Worm (Caenorhabditis elegans): Measurements from ENCODE around the gene cyp-35B3.

Gene cyp-35B3

ce11 chrV:3984178-3984577 is 39.0 kb downstream of the cyp-35B3 start, which contains the start of gene nlp-29:
Gene nlp-29, plus strand, starts transcription at chrV:3984425.
- TF ChIP-seq nhr-120 (GFP tag; IDR thresholded peaks at IDR 0.05) = no peak

- TF ChIP-seq atf-7 (tag; optimal IDR thresholded peaks at IDR 0.05) (no peak), die-1 (tag; optimal IDR thresholded peaks at IDR 0.05) (no peak), ztf-22 (GFP tag; optimal IDR thresholded peaks at IDR 0.05) (no peak), ceh-27 (GFP tag; optimal IDR thresholded peaks at IDR 0.05) (no peak)
Measured at ce11 chrV:3985104-3985503, 40.0 kb downstream of the cyp-35B3 start.

- TF ChIP-seq ama-1 (optimal IDR thresholded peaks at IDR 0.05) = peak; percentile 39
- TF ChIP-seq ama-1 (GFP tag; optimal IDR thresholded peaks at IDR 0.05) = no peak
- no peak for TF ChIP-seq attf-3 (GFP tag; conservative IDR thresholded peaks at IDR 0.05)
Measured at ce11 chrV:3987616-3988015, 42.5 kb downstream of the cyp-35B3 start, which contains the start of gene nlp-28. Gene nlp-28, plus strand, starts transcription at chrV:3987900.

- TF ChIP-seq nhr-90 (tag; optimal IDR thresholded peaks at IDR 0.05) (no peak), F55B11.4 (tag; optimal IDR thresholded peaks at IDR 0.05; ENCODE audit: borderline replicate concordance, insufficient read depth) (no peak), ZK185.1 (tag; optimal IDR thresholded peaks at IDR 0.05; ENCODE audit: poor library complexity, severe bottlenecking) (no peak), zfh-2 (GFP tag; conservative IDR thresholded peaks at IDR 0.05) (no peak), fkh-3 (tag; optimal IDR thresholded peaks at IDR 0.05) (no peak), F22D6.2 (tag; optimal IDR thresholded peaks at IDR 0.05) (no peak), attf-6 (GFP tag; IDR thresholded peaks at IDR 0.05) (no peak), ztf-18 (tag; optimal IDR thresholded peaks at IDR 0.05) (no peak), lsy-27 (tag; optimal IDR thresholded peaks at IDR 0.05; ENCODE audit: borderline replicate concordance, insufficient read depth) (no peak), ztf-28 (GFP tag; IDR thresholded peaks at IDR 0.05) (no peak), attf-3 (GFP tag; conservative IDR thresholded peaks at IDR 0.05) (no peak), Y67H2A.10 (GFP tag; conservative IDR thresholded peaks at IDR 0.05) (no peak), zim-3 (tag; optimal IDR thresholded peaks at IDR 0.05) (no peak), F37B4.10 (GFP tag; IDR thresholded peaks at IDR 0.05) (no peak), hlh-26 (GFP tag; conservative IDR thresholded peaks at IDR 0.05) (no peak), ama-1 (optimal IDR thresholded peaks at IDR 0.05) (no peak), ama-1 (GFP tag; optimal IDR thresholded peaks at IDR 0.05) (no peak), egl-18 (GFP tag; IDR thresholded peaks at IDR 0.05) (no peak)
Measured at ce11 chrV:3989070-3989469, 43.9 kb downstream of the cyp-35B3 start, which contains the start of gene nlp-27. Gene nlp-27, plus strand, starts transcription at chrV:3989378.

- TF ChIP-seq snpc-1.3 (tag; optimal IDR thresholded peaks at IDR 0.05; ENCODE audit: insufficient read depth) (no peak), T07F8.4 (tag; optimal IDR thresholded peaks at IDR 0.05) (no peak), snpc-4 (GFP tag; optimal IDR thresholded peaks at IDR 0.05) (no peak), snpc-4 (tag; optimal IDR thresholded peaks at IDR 0.05) (no peak), lsy-27 (tag; optimal IDR thresholded peaks at IDR 0.05; ENCODE audit: borderline replicate concordance, insufficient read depth) (no peak), ztf-6 (GFP tag; IDR thresholded peaks at IDR 0.05) (no peak), nhr-179 (tag; optimal IDR thresholded peaks at IDR 0.05) (no peak), atf-7 (tag; optimal IDR thresholded peaks at IDR 0.05) (no peak), F57C9.4 (tag; optimal IDR thresholded peaks at IDR 0.05) (no peak), ccch-3 (GFP tag; optimal IDR thresholded peaks at IDR 0.05) (no peak), die-1 (tag; optimal IDR thresholded peaks at IDR 0.05) (no peak), tbp1 (GFP tag; optimal IDR thresholded peaks at IDR 0.05) (no peak), him-1 (tag; optimal IDR thresholded peaks at IDR 0.05) (no peak), unc-62 (GFP tag; optimal IDR thresholded peaks at IDR 0.05) (no peak), Y53G8AR.9 (GFP tag; conservative IDR thresholded peaks at IDR 0.05) (no peak), ztf-18 (tag; optimal IDR thresholded peaks at IDR 0.05) (no peak), mcd-1 (GFP tag; IDR thresholded peaks at IDR 0.05) (no peak), C17E4.6 (GFP tag; IDR thresholded peaks at IDR 0.05) (no peak)
Measured at ce11 chrV:3992334-3992733, 47.2 kb downstream of the cyp-35B3 start.
